Worm (Caenorhabditis elegans) whole organism, L4/young adult: ENCODE measurements around the gene F46B6.2.

Source experiments
- W03F9.2 ChIP-seq: fragments of 150-350 bp; optimal IDR thresholded peaks from 2 replicates; lab custom pipeline; 2014; ENCODE audit warnings: missing biosample characterization, missing genetic modification characterization
- dao-5 ChIP-seq: sonication (generic microtip); optimal IDR thresholded peaks from 2 replicates; lab custom pipeline; 2016; ENCODE audit warnings: missing genotype, missing genetic modification characterization, moderate library complexity, missing compliant biosample characterization
- him-1 ChIP-seq: sonication (generic microtip); optimal IDR thresholded peaks from 2 replicates; lab custom pipeline; 2016; ENCODE audit warnings: missing genotype, missing genetic modification reagents, missing genetic modification characterization, missing compliant biosample characterization

DNA sequence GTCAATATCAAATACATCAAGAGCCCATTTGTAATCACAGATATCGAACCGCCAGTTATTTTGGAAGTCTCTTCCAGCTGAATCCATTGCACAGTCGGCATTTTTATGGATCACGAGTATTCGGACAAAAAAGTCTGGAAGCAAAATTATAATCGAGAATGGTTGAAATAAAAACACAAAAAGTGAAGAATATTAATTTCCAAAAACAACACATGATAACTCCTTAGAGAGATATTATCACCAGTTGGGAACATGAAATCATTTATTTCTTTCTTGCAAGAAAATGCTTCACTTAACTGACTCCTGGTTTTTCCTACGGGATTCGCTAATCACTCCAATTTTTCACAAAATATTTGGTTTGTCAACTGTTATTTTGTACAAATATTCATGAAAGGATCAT lies 52.1 kb downstream of the F46B6.2 start, which contains the start of gene str-2:
- TF ChIP-seq him-1 (tag; lab: Kevin White, UChicago) (no peak), W03F9.2 (tag; lab: Kevin White, UChicago) (no peak), dao-5 (tag; lab: Kevin White, UChicago) (no peak)
